Fruit fly (Drosophila melanogaster): ENCODE data around the gene Gnpnat.
A peak's percentile ranks its signal among the peaks of the same experiment; 100 is the strongest.

The Gnpnat gene

dm6 chr3R:29723048-29723656 is 14.9 kb upstream of the Gnpnat start, which contains the start of gene Pcd (continued):
- TF ChIP-seq CG3847 (GFP tag; IDR thresholded peaks at IDR 0.05) (no peak), CG18764 (GFP tag; optimal IDR thresholded peaks at IDR 0.05) (no peak), corto (GFP tag; optimal IDR thresholded peaks at IDR 0.05) (no peak), CG7271 (tag; optimal IDR thresholded peaks at IDR 0.05) (no peak), CG4707 (GFP tag; optimal IDR thresholded peaks at IDR 0.05) (no peak), her (GFP tag; optimal IDR thresholded peaks at IDR 0.05) (no peak), CG15269 (tag; optimal IDR thresholded peaks at IDR 0.05) (no peak), CG6765 (GFP tag; optimal IDR thresholded peaks at IDR 0.05) (no peak), Blimp-1 (GFP tag; optimal IDR thresholded peaks at IDR 0.05) (no peak), salm (tag; optimal IDR thresholded peaks at IDR 0.05) (no peak), vvl (GFP tag; IDR thresholded peaks at IDR 0.05) (no peak), MBD-R2 (GFP tag; IDR thresholded peaks at IDR 0.05) (peak; percentile 83), fd96Cb (tag; optimal IDR thresholded peaks at IDR 0.05) (no peak), ato (GFP tag; IDR thresholded peaks at IDR 0.05; ENCODE audit: partially characterized antibody) (no peak), row (GFP tag; IDR thresholded peaks at IDR 0.05) (no peak), CG7839 (tag; optimal IDR thresholded peaks at IDR 0.05) (no peak), grn (GFP tag; optimal IDR thresholded peaks at IDR 0.05) (no peak), CG11398 (GFP tag; optimal IDR thresholded peaks at IDR 0.05) (no peak), tup (GFP tag; optimal IDR thresholded peaks at IDR 0.05) (no peak), CG12071 (GFP tag; optimal IDR thresholded peaks at IDR 0.05) (no peak), abd-A (tag; optimal IDR thresholded peaks at IDR 0.05) (peak; percentile 48), pb (GFP tag; optimal IDR thresholded peaks at IDR 0.05) (no peak), PHDP (tag; optimal IDR thresholded peaks at IDR 0.05) (no peak), CG31224 (GFP tag; IDR thresholded peaks at IDR 0.05) (no peak), h (optimal IDR thresholded peaks at IDR 0.05) (no peak), Asciz (GFP tag; optimal IDR thresholded peaks at IDR 0.05) (no peak), CG1647 (GFP tag; optimal IDR thresholded peaks at IDR 0.05) (no peak), Abd-B (GFP tag; optimal IDR thresholded peaks at IDR 0.05) (no peak), B-H2 (GFP tag; optimal IDR thresholded peaks at IDR 0.05) (peak; percentile 51), bbx (GFP tag; IDR thresholded peaks at IDR 0.05; ENCODE audit: partially characterized antibody) (peak; percentile 31; the same call in 1 of the 2 replicates), slbo (GFP tag; IDR thresholded peaks at IDR 0.05) (no peak), ci (GFP tag; IDR thresholded peaks at IDR 0.05) (no peak), yki (optimal IDR thresholded peaks at IDR 0.05) (no peak), tna (GFP tag; IDR thresholded peaks at IDR 0.05; ENCODE audit: partially characterized antibody) (no peak), CG3838 (GFP tag; optimal IDR thresholded peaks at IDR 0.05) (no peak), CG10654 (GFP tag; optimal IDR thresholded peaks at IDR 0.05) (no peak), CG13775 (GFP tag; optimal IDR thresholded peaks at IDR 0.05) (no peak), unpg (GFP tag; optimal IDR thresholded peaks at IDR 0.05) (no peak), NFAT (GFP tag; IDR thresholded peaks at IDR 0.05) (no peak), Dek (tag; optimal IDR thresholded peaks at IDR 0.05) (no peak), CG34376 (GFP tag; optimal IDR thresholded peaks at IDR 0.05) (peak; percentile 43), lola (GFP tag; optimal IDR thresholded peaks at IDR 0.05) (no peak), ase (GFP tag; IDR thresholded peaks at IDR 0.05) (no peak), Sox102F (GFP tag; optimal IDR thresholded peaks at IDR 0.05) (no peak), Kr (GFP tag; optimal IDR thresholded peaks at IDR 0.05) (no peak), inv (GFP tag; IDR thresholded peaks at IDR 0.05; ENCODE audit: partially characterized antibody) (no peak), jigr1 (GFP tag; IDR thresholded peaks at IDR 0.05) (no peak), Lpt (GFP tag; optimal IDR thresholded peaks at IDR 0.05) (no peak), CG4854 (GFP tag; optimal IDR thresholded peaks at IDR 0.05) (no peak), chm (GFP tag; IDR thresholded peaks at IDR 0.05) (no peak), CG11560 (tag; IDR thresholded peaks at IDR 0.05) (no peak)
